Fruit fly (Drosophila melanogaster) whole organism, embryonic: ENCODE results near the gene CG18596.
A peak's percentile ranks its signal among the peaks of the same experiment; 100 is the strongest.

Source experiments
- Awh ChIP-seq: fragments of 200-800 bp; sonication (Bioruptor generic); IDR thresholded peaks from 2 replicates; pipeline ENCODE4, ENCODE4 v1.3.6; 2022; ENCODE audit warnings: missing biosample characterization, missing genetic modification characterization
- Bteb2 ChIP-seq: fragments of 200-800 bp; sonication (Bioruptor generic); optimal IDR thresholded peaks from 2 replicates; lab custom pipeline; 2016; ENCODE audit warnings: missing biosample characterization, missing genetic modification characterization
- CG10321 ChIP-seq: fragments of 200-800 bp; sonication (Bioruptor generic); IDR thresholded peaks from 2 replicates; pipeline ENCODE4 v1.3.6; 2022; ENCODE audit warnings: missing biosample characterization, missing genetic modification characterization
- CG11085 ChIP-seq: fragments of 200-800 bp; sonication (Bioruptor generic); IDR thresholded peaks from 2 replicates; pipeline ENCODE4 v1.3.6; 2022; ENCODE audit warnings: missing biosample characterization, missing genetic modification characterization
- CG12071 ChIP-seq: fragments of 200-800 bp; sonication (Bioruptor generic); optimal IDR thresholded peaks from 3 replicates; lab custom pipeline; 2018; ENCODE audit warnings: missing biosample characterization, mild to moderate bottlenecking, missing genetic modification characterization
- CG12155 ChIP-seq: fragments of 200-800 bp; sonication (Bioruptor generic); optimal IDR thresholded peaks from 3 replicates; lab custom pipeline; 2016; ENCODE audit warnings: missing biosample characterization, missing genetic modification characterization
- CG12299 ChIP-seq: fragments of 200-800 bp; sonication (Bioruptor generic); optimal IDR thresholded peaks from 2 replicates; lab custom pipeline; 2018; ENCODE audit warnings: missing biosample characterization, mild to moderate bottlenecking, missing genetic modification characterization
- CG13123 ChIP-seq: fragments of 200-800 bp; sonication (Bioruptor generic); optimal IDR thresholded peaks from 2 replicates; lab custom pipeline; 2016; ENCODE audit warnings: missing biosample characterization, missing genetic modification characterization
- CG14710 ChIP-seq: fragments of 200-800 bp; sonication (Bioruptor generic); optimal IDR thresholded peaks from 3 replicates; lab custom pipeline; 2019; ENCODE audit warnings: missing biosample characterization, mild to moderate bottlenecking, missing genetic modification characterization, moderate library complexity
- CG16779 ChIP-seq: fragments of 200-800 bp; sonication (Bioruptor generic); IDR thresholded peaks from 2 replicates; pipeline ENCODE4 v1.3.6; 2022; ENCODE audit warnings: missing biosample characterization, missing genetic modification characterization
- CG17186 ChIP-seq: fragments of 200-800 bp; sonication (Bioruptor generic); optimal IDR thresholded peaks from 3 replicates; lab custom pipeline; 2017; ENCODE audit warnings: missing biosample characterization, missing genetic modification reagents, missing genetic modification characterization
- CG17829 ChIP-seq: fragments of 200-800 bp; optimal IDR thresholded peaks from 2 replicates; lab custom pipeline; 2019; ENCODE audit warnings: missing biosample characterization, mild to moderate bottlenecking, missing genetic modification characterization, moderate library complexity
- CG3281 ChIP-seq: fragments of 200-800 bp; sonication (Bioruptor generic); optimal IDR thresholded peaks from 3 replicates; lab custom pipeline; 2017; ENCODE audit warnings: missing biosample characterization, mild to moderate bottlenecking, missing genetic modification characterization
- CG3995 ChIP-seq: fragments of 200-800 bp; sonication (Bioruptor generic); optimal IDR thresholded peaks from 3 replicates; lab custom pipeline; 2016; ENCODE audit warnings: missing biosample characterization, missing genetic modification characterization
- CG4282 ChIP-seq: fragments of 200-800 bp; sonication (Bioruptor generic); optimal IDR thresholded peaks from 2 replicates; lab custom pipeline; 2016; ENCODE audit warnings: missing biosample characterization, missing genetic modification characterization
- CG4360 ChIP-seq: fragments of 200-800 bp; sonication (Bioruptor generic); IDR thresholded peaks from 2 replicates; pipeline ENCODE4 v1.3.6; 2022; ENCODE audit warnings: missing biosample characterization, missing genetic modification characterization
- CG43689 ChIP-seq: fragments of 200-800 bp; sonication (Bioruptor generic); IDR thresholded peaks from 2 replicates; pipeline ENCODE4 v1.3.6; 2022; ENCODE audit warnings: missing biosample characterization, missing genetic modification characterization
- CG9727 ChIP-seq: fragments of 200-800 bp; sonication (Bioruptor generic); optimal IDR thresholded peaks from 3 replicates; lab custom pipeline; 2017; ENCODE audit warnings: missing biosample characterization, mild to moderate bottlenecking, missing genetic modification characterization
- CkIIα-i1 ChIP-seq: fragments of 200-800 bp; sonication (Bioruptor generic); IDR thresholded peaks from 2 replicates; pipeline ENCODE4 v1.3.6; 2022; ENCODE audit warnings: missing biosample characterization, missing genetic modification characterization
- Dad ChIP-seq: fragments of 200-800 bp; sonication (Bioruptor generic); optimal IDR thresholded peaks from 3 replicates; lab custom pipeline; 2016; ENCODE audit warnings: missing biosample characterization, missing genetic modification characterization
- Deaf1 ChIP-seq: fragments of 200-800 bp; optimal IDR thresholded peaks from 3 replicates; lab custom pipeline; 2019; ENCODE audit warnings: missing biosample characterization, mild to moderate bottlenecking, missing genetic modification characterization, moderate library complexity
- Dfd ChIP-seq, 2 experiments: fragments of >200 bp; optimal IDR thresholded peaks; 2 replicates each; lab custom pipeline; 2017; ENCODE audit warnings: missing biosample characterization in 2 of 2, missing genetic modification characterization in 2 of 2
- Doc2 ChIP-seq: fragments of 200-800 bp; sonication (Bioruptor generic); IDR thresholded peaks from 2 replicates; pipeline ENCODE4 v1.3.6; 2022; ENCODE audit warnings: missing biosample characterization, missing genetic modification characterization
- Gug ChIP-seq: fragments of 200-800 bp; sonication (Bioruptor generic); IDR thresholded peaks from 4 replicates; pipeline ENCODE4 v1.3.6; 2022; ENCODE audit warnings: missing biosample characterization, missing genetic modification characterization
- HHEX ChIP-seq: fragments of 200-800 bp; sonication (Bioruptor generic); optimal IDR thresholded peaks from 3 replicates; lab custom pipeline; 2017; ENCODE audit warnings: missing biosample characterization, mild to moderate bottlenecking, missing genetic modification characterization, missing genetic modification reagents
- HLH54F ChIP-seq: fragments of 200-800 bp; sonication (Bioruptor generic); optimal IDR thresholded peaks from 3 replicates; lab custom pipeline; 2016; ENCODE audit warnings: missing biosample characterization, missing genetic modification characterization
- Hr78 ChIP-seq, 2 experiments: fragments of 200-800 bp in 1 of 2; fragments of >200 bp in 1 of 2; sonication (Bioruptor generic) in 1 of 2; optimal IDR thresholded peaks; 2 replicates each; lab custom pipeline; 2017 to 2019; ENCODE audit warnings: missing biosample characterization in 2 of 2, missing genetic modification characterization in 2 of 2, mild to moderate bottlenecking in 1 of 2, moderate library complexity in 1 of 2
- Lpt ChIP-seq: fragments of >200 bp; optimal IDR thresholded peaks from 2 replicates; lab custom pipeline; 2018; ENCODE audit warnings: missing biosample characterization, missing genetic modification characterization
- MBD-R2 ChIP-seq: fragments of 200-800 bp; sonication (Bioruptor generic); IDR thresholded peaks from 2 replicates; pipeline ENCODE4 v1.3.6; 2022; ENCODE audit warnings: missing biosample characterization, missing genetic modification characterization
- Nf-YB ChIP-seq: fragments of 200-800 bp; sonication (Bioruptor generic); optimal IDR thresholded peaks from 3 replicates; lab custom pipeline; 2019; ENCODE audit warnings: missing biosample characterization, mild to moderate bottlenecking, missing genetic modification characterization, moderate library complexity
- Opbp ChIP-seq: fragments of 200-800 bp; sonication (Bioruptor generic); IDR thresholded peaks from 3 replicates; pipeline ENCODE4 v1.3.6; 2022; ENCODE audit warnings: missing biosample characterization, missing genetic modification characterization; ENCODE audit not compliant: partially characterized antibody
- Six4 ChIP-seq: fragments of 200-800 bp; sonication (Bioruptor generic); optimal IDR thresholded peaks from 2 replicates; lab custom pipeline; 2016; ENCODE audit warnings: missing biosample characterization, missing genetic modification characterization
- Ssrp ChIP-seq: fragments of 200-800 bp; sonication (Bioruptor generic); optimal IDR thresholded peaks from 2 replicates; lab custom pipeline; 2018; ENCODE audit warnings: missing biosample characterization, mild to moderate bottlenecking, missing genetic modification characterization, moderate library complexity
- Vsx1 ChIP-seq: fragments of 200-800 bp; sonication (Bioruptor generic); optimal IDR thresholded peaks from 2 replicates; lab custom pipeline; 2017; ENCODE audit warnings: missing biosample characterization, mild to moderate bottlenecking, missing genetic modification characterization, missing genetic modification reagents
- bowl ChIP-seq: fragments of 200-800 bp; sonication (Bioruptor generic); IDR thresholded peaks from 2 replicates; pipeline ENCODE4 v1.3.6; 2022; ENCODE audit warnings: missing biosample characterization, missing genetic modification characterization
- ci ChIP-seq: fragments of 200-800 bp; sonication (Bioruptor generic); IDR thresholded peaks from 3 replicates; pipeline ENCODE4 v1.3.6; 2022; ENCODE audit warnings: missing biosample characterization, missing genetic modification characterization
- dm ChIP-seq: fragments of 200-800 bp; sonication (Bioruptor generic); optimal IDR thresholded peaks from 3 replicates; lab custom pipeline; 2016; ENCODE audit warnings: missing biosample characterization, missing genetic modification characterization
- fru ChIP-seq: fragments of >200 bp; optimal IDR thresholded peaks from 2 replicates; lab custom pipeline; 2017
- hth ChIP-seq: fragments of >200 bp; optimal IDR thresholded peaks from 2 replicates; lab custom pipeline; 2017; ENCODE audit warnings: inconsistent platforms
- knrl ChIP-seq: fragments of 200-800 bp; sonication (Bioruptor generic); IDR thresholded peaks from 3 replicates; pipeline ENCODE4 v1.3.6; 2022; ENCODE audit warnings: missing biosample characterization, missing genetic modification characterization; ENCODE audit not compliant: partially characterized antibody
- lab ChIP-seq: fragments of 200-800 bp; sonication (Bioruptor generic); optimal IDR thresholded peaks from 3 replicates; lab custom pipeline; 2017; ENCODE audit warnings: missing biosample characterization, missing genetic modification characterization, mild to moderate bottlenecking, moderate library complexity, missing genetic modification reagents
- lov ChIP-seq, 2 experiments: fragments of 200-800 bp in 1 of 2; fragments of >200 bp in 1 of 2; sonication (Bioruptor generic) in 1 of 2; IDR thresholded peaks in 1 of 2; optimal IDR thresholded peaks in 1 of 2; 2 replicates in 1 of 2; 3 replicates in 1 of 2; pipeline versions ENCODE4 v1.3.6 to Lab custom; 2017 to 2022; ENCODE audit warnings: missing biosample characterization in 1 of 2, missing genetic modification characterization in 1 of 2
- mirr ChIP-seq: fragments of 200-800 bp; sonication (Bioruptor generic); optimal IDR thresholded peaks from 3 replicates; lab custom pipeline; 2018; ENCODE audit warnings: missing biosample characterization, mild to moderate bottlenecking, missing genetic modification characterization
- nerfin-1 ChIP-seq: fragments of 200-800 bp; sonication (Bioruptor generic); optimal IDR thresholded peaks from 3 replicates; lab custom pipeline; 2019; ENCODE audit warnings: missing biosample characterization, mild to moderate bottlenecking, missing genetic modification characterization, moderate library complexity
- onecut ChIP-seq: fragments of 200-800 bp; sonication (Bioruptor generic); IDR thresholded peaks from 2 replicates; pipeline ENCODE4 v1.3.6; 2022; ENCODE audit warnings: missing biosample characterization, missing genetic modification characterization
- prd ChIP-seq, 3 experiments: fragments of >200 bp in 2 of 3; fragments of 200-800 bp in 1 of 3; sonication (Bioruptor generic) in 1 of 3; optimal IDR thresholded peaks in 2 of 3; IDR thresholded peaks in 1 of 3; 2 replicates in 2 of 3; 3 replicates in 1 of 3; pipeline versions ENCODE4 v1.3.6 to Lab custom; 2017 to 2022; ENCODE audit warnings: missing biosample characterization in 1 of 3, missing genetic modification characterization in 1 of 3
- pum ChIP-seq: fragments of 200-800 bp; sonication (Bioruptor generic); optimal IDR thresholded peaks from 2 replicates; lab custom pipeline; 2016; ENCODE audit warnings: missing biosample characterization, missing genetic modification characterization
- row ChIP-seq: fragments of 200-800 bp; sonication (Bioruptor generic); IDR thresholded peaks from 3 replicates; pipeline ENCODE4 v1.3.6; 2022; ENCODE audit warnings: missing biosample characterization, missing genetic modification characterization
- sim ChIP-seq: fragments of 200-800 bp; sonication (Bioruptor generic); IDR thresholded peaks from 2 replicates; pipeline ENCODE4 v1.3.6; 2022; ENCODE audit warnings: missing biosample characterization, missing genetic modification characterization
- sima ChIP-seq: fragments of 200-800 bp; sonication (Bioruptor generic); optimal IDR thresholded peaks from 2 replicates; lab custom pipeline; 2016; ENCODE audit warnings: missing biosample characterization, missing genetic modification characterization
- tup ChIP-seq: fragments of 200-800 bp; sonication (Bioruptor generic); optimal IDR thresholded peaks from 2 replicates; lab custom pipeline; 2016; ENCODE audit warnings: missing biosample characterization, mild to moderate bottlenecking, missing genetic modification characterization, moderate library complexity
- usp ChIP-seq: fragments of >200 bp; optimal IDR thresholded peaks from 2 replicates; lab custom pipeline; 2017; ENCODE audit warnings: missing biosample characterization, missing genetic modification characterization

The CG18596 gene

DNA sequence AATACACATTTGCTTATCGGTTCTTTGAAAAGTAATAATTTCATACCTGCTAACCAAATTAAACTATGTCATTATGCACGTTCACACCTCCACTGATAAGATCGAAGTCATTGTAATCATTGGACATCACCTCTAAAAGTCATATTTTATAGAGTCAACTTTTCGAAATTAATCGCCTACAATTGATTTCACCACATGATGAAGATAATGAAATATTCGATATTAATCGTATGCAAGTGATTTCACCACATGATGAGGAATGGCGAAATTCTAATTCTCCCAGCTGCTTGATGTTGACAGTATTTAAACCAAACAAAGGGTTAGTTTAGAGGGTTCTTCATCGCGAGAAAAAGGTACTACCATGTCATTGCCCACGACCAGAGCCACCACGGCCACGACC is at the start of gene CG18596 (continued):
- no peak for TF ChIP-seq Six4 (GFP tag; lab: Kevin White, UChicago)
- TF ChIP-seq Ssrp (tag; lab: Kevin White, UChicago) = no peak
- no peak for TF ChIP-seq Lpt (GFP tag; lab: Kevin White, UChicago)
- no peak for TF ChIP-seq dm
- TF ChIP-seq HLH54F (GFP tag; lab: Kevin White, UChicago) = no peak
- TF ChIP-seq Doc2 (GFP tag; lab: Robert Waterston, UW) = no peak
- TF ChIP-seq Dad (GFP tag; lab: Kevin White, UChicago) = no peak
- TF ChIP-seq MBD-R2 (GFP tag; lab: Robert Waterston, UW) = peak; percentile 52; the same call in 1 of the 2 replicates
- TF ChIP-seq CG17829 = no peak
- no peak for TF ChIP-seq Gug (GFP tag; lab: Robert Waterston, UW)
- TF ChIP-seq CG9727 (GFP tag; lab: Kevin White, UChicago) = no peak
- TF ChIP-seq Opbp (GFP tag; lab: Robert Waterston, UW) = peak; percentile 86; the same call in 2 of the 3 replicates
- TF ChIP-seq Hr78 (GFP tag; optimal IDR thresholded peaks at IDR 0.05; lab: Kevin White, UChicago) = no peak
- no peak for TF ChIP-seq onecut (GFP tag; lab: Robert Waterston, UW)
- TF ChIP-seq Nf-YB = no peak
- TF ChIP-seq prd (optimal IDR thresholded peaks at IDR 0.05; lab: Kevin White, UChicago) = no peak
- no peak for TF ChIP-seq prd (GFP tag; IDR thresholded peaks at IDR 0.05; lab: Robert Waterston, UW)
- no peak for TF ChIP-seq sima (GFP tag; lab: Kevin White, UChicago)
- TF ChIP-seq knrl (GFP tag; lab: Robert Waterston, UW) = peak; percentile 94
- TF ChIP-seq CG4282 = no peak
- no peak for TF ChIP-seq CG3281 (GFP tag; lab: Kevin White, UChicago)
- TF ChIP-seq usp = no peak
- no peak for TF ChIP-seq CG13123 (GFP tag; lab: Kevin White, UChicago)
- TF ChIP-seq hth (lab: Kevin White, UChicago) = no peak
- no peak for TF ChIP-seq nerfin-1
- TF ChIP-seq lov (optimal IDR thresholded peaks at IDR 0.05; lab: Kevin White, UChicago) = no peak
- TF ChIP-seq lov (GFP tag; IDR thresholded peaks at IDR 0.05; lab: Robert Waterston, UW) = no peak
- TF ChIP-seq lab (GFP tag; lab: Kevin White, UChicago) = no peak
- TF ChIP-seq Deaf1 = no peak
- TF ChIP-seq bowl (GFP tag; lab: Robert Waterston, UW) = no peak
- no peak for TF ChIP-seq CG17186 (GFP tag; lab: Kevin White, UChicago)
- no peak for TF ChIP-seq Bteb2 (GFP tag; lab: Kevin White, UChicago)
- TF ChIP-seq Dfd (GFP tag; optimal IDR thresholded peaks at IDR 0.05; lab: Kevin White, UChicago) = no peak
- no peak for TF ChIP-seq mirr (GFP tag; lab: Kevin White, UChicago)
- no peak for TF ChIP-seq Awh (GFP tag; lab: Robert Waterston, UW)
- TF ChIP-seq row = no peak; the same call in 2 of the 3 replicates
- no peak for TF ChIP-seq CG4360
- no peak for TF ChIP-seq CG10321
- no peak for TF ChIP-seq pum (GFP tag; lab: Kevin White, UChicago)
- TF ChIP-seq CG43689 = no peak
- TF ChIP-seq CG12299 (tag; lab: Kevin White, UChicago) = no peak
- TF ChIP-seq CG3995 (GFP tag; lab: Kevin White, UChicago) = peak; percentile 10
- no peak for TF ChIP-seq fru (lab: Kevin White, UChicago)
- TF ChIP-seq ci (GFP tag; lab: Robert Waterston, UW) = no peak
- no peak for TF ChIP-seq CG11085 (GFP tag; lab: Robert Waterston, UW)
- no peak for TF ChIP-seq sim
- TF ChIP-seq CG16779 (GFP tag; lab: Robert Waterston, UW) = no peak
- TF ChIP-seq Vsx1 (GFP tag; lab: Kevin White, UChicago) = no peak
- TF ChIP-seq CkIIα-i1 (GFP tag; lab: Robert Waterston, UW) = no peak
- no peak for TF ChIP-seq tup
- TF ChIP-seq HHEX (GFP tag; lab: Kevin White, UChicago) = no peak
- no peak for TF ChIP-seq CG12155
- no peak for TF ChIP-seq CG12071 (GFP tag; lab: Kevin White, UChicago)
- TF ChIP-seq CG14710 (tag; lab: Kevin White, UChicago) = peak; percentile 43
